Fruit fly (Drosophila melanogaster): ENCODE results near the gene Nup35.

Gene Nup35

DNA sequence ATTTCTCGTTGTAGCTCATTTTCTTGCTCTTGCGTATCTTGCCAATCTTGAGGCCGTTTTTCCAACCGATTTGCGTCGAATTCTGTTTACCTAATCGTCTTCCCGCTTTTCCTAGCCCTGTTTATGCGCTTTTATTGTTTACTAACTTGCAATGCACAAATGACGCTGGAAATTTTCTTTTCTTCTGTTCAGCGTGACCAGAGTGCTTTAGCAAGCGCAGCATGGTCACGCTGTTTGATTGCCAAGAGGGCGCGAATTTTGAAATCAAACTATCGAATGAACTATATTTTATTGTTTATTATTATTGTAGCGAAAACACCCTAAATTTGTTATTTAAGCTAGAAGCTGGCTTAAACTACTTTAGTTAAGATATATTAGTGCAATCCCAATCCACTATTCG, 2.3 kb downstream of the Nup35 start, which contains the start of gene Hou (continued):
- TF ChIP-seq CG3847 (GFP tag; IDR thresholded peaks at IDR 0.05): peak; percentile 60
- no peak for TF ChIP-seq PHDP (tag; optimal IDR thresholded peaks at IDR 0.05)
- no peak for TF ChIP-seq bowl (GFP tag; IDR thresholded peaks at IDR 0.05)
- no peak for TF ChIP-seq Sox102F (GFP tag; optimal IDR thresholded peaks at IDR 0.05)
- TF ChIP-seq Fer1 (GFP tag; optimal IDR thresholded peaks at IDR 0.05): no peak
- peak; percentile 26 for TF ChIP-seq Elba2 (GFP tag; optimal IDR thresholded peaks at IDR 0.05)
- TF ChIP-seq amos (GFP tag; IDR thresholded peaks at IDR 0.05; ENCODE audit: partially characterized antibody): peak; percentile 58
- no peak for TF ChIP-seq kah (GFP tag; optimal IDR thresholded peaks at IDR 0.05)
- TF ChIP-seq CG5245 (GFP tag; optimal IDR thresholded peaks at IDR 0.05): no peak
- TF ChIP-seq CG1603 (tag; optimal IDR thresholded peaks at IDR 0.05): peak; percentile 42
- TF ChIP-seq ato (GFP tag; IDR thresholded peaks at IDR 0.05; ENCODE audit: partially characterized antibody): 0 out of 2 replicates have a peak, but pooled peaks have one; percentile 23
- no peak for TF ChIP-seq tin (GFP tag; optimal IDR thresholded peaks at IDR 0.05)
- peak; percentile 53; the same call in 1 of the 3 replicates for TF ChIP-seq CG6791 (GFP tag; IDR thresholded peaks at IDR 0.05; ENCODE audit: partially characterized antibody)
- no peak for TF ChIP-seq Lim3 (GFP tag; IDR thresholded peaks at IDR 0.05)
- no peak for TF ChIP-seq Mes4 (GFP tag; optimal IDR thresholded peaks at IDR 0.05)
- peak; percentile 30 for TF ChIP-seq CG10267 (tag; optimal IDR thresholded peaks at IDR 0.05)
- TF ChIP-seq CG12071 (GFP tag; optimal IDR thresholded peaks at IDR 0.05): no peak
- peak; percentile 4 for TF ChIP-seq CG17829 (tag; optimal IDR thresholded peaks at IDR 0.05)
- 0 out of 3 replicates have a peak, but pooled peaks have one; percentile 40 for TF ChIP-seq vnd (GFP tag; IDR thresholded peaks at IDR 0.05; ENCODE audit: partially characterized antibody)
- TF ChIP-seq hb (GFP tag; IDR thresholded peaks at IDR 0.05; ENCODE audit: partially characterized antibody): no peak
- TF ChIP-seq Chrac-16 (GFP tag; optimal IDR thresholded peaks at IDR 0.05): no peak
- TF ChIP-seq CG12942 (GFP tag; optimal IDR thresholded peaks at IDR 0.05): no peak
- TF ChIP-seq Ets97D (GFP tag; optimal IDR thresholded peaks at IDR 0.05): peak; percentile 14
- peak; percentile 37; the same call in 1 of the 2 replicates for TF ChIP-seq inv (GFP tag; IDR thresholded peaks at IDR 0.05; ENCODE audit: partially characterized antibody)
- TF ChIP-seq NFAT (GFP tag; IDR thresholded peaks at IDR 0.05): no peak
- TF ChIP-seq CG7963 (GFP tag; IDR thresholded peaks at IDR 0.05; ENCODE audit: partially characterized antibody): no peak
- no peak for TF ChIP-seq Neu2 (GFP tag; optimal IDR thresholded peaks at IDR 0.05; ENCODE audit: borderline replicate concordance)
- no peak for TF ChIP-seq sisA (GFP tag; IDR thresholded peaks at IDR 0.05)
- no peak for TF ChIP-seq CG2129 (GFP tag; IDR thresholded peaks at IDR 0.05; ENCODE audit: partially characterized antibody)
- TF ChIP-seq crp (GFP tag; optimal IDR thresholded peaks at IDR 0.05): peak in 1 of 2 experiments; percentile 6
- peak; percentile 53 for TF ChIP-seq CG15514 (GFP tag; optimal IDR thresholded peaks at IDR 0.05)
- TF ChIP-seq stwl (tag; optimal IDR thresholded peaks at IDR 0.05): peak; percentile 49
- TF ChIP-seq fd102C (GFP tag; optimal IDR thresholded peaks at IDR 0.05): no peak
- TF ChIP-seq jigr1 (GFP tag; IDR thresholded peaks at IDR 0.05): no peak
- TF ChIP-seq HmgD (GFP tag; optimal IDR thresholded peaks at IDR 0.05): no peak
- TF ChIP-seq MBD-R2 (GFP tag; IDR thresholded peaks at IDR 0.05): peak; percentile 62
- no peak for TF ChIP-seq CG14014 (GFP tag; IDR thresholded peaks at IDR 0.05)
- TF ChIP-seq pnt (GFP tag; optimal IDR thresholded peaks at IDR 0.05): no peak
- no peak for TF ChIP-seq tup (GFP tag; optimal IDR thresholded peaks at IDR 0.05)
- peak; percentile 11 for TF ChIP-seq CHES-1-like (GFP tag; optimal IDR thresholded peaks at IDR 0.05)
- TF ChIP-seq chn (GFP tag; optimal IDR thresholded peaks at IDR 0.05): no peak

Data from whole organism, embryonic.